Fruit fly (Drosophila melanogaster) whole organism, embryonic: Measurements from ENCODE around the gene ps.

ENCODE experiments used
- Abd-B ChIP-seq: fragments of 200-800 bp; sonication (Bioruptor generic); optimal IDR thresholded peaks from 2 replicates; lab custom pipeline; 2018; ENCODE audit warnings: missing biosample characterization, mild to moderate bottlenecking, missing genetic modification characterization, moderate library complexity
- BtbVII ChIP-seq: fragments of 200-800 bp; sonication (Bioruptor generic); optimal IDR thresholded peaks from 3 replicates; lab custom pipeline; 2017; ENCODE audit warnings: missing biosample characterization, mild to moderate bottlenecking, missing genetic modification characterization
- Bteb2 ChIP-seq: fragments of 200-800 bp; sonication (Bioruptor generic); optimal IDR thresholded peaks from 2 replicates; lab custom pipeline; 2016; ENCODE audit warnings: missing biosample characterization, missing genetic modification characterization
- CG10959 ChIP-seq: fragments of 200-800 bp; sonication (Bioruptor generic); IDR thresholded peaks from 2 replicates; pipeline ENCODE4 v1.3.6; 2022; ENCODE audit warnings: missing biosample characterization, missing genetic modification characterization
- CG12299 ChIP-seq: fragments of 200-800 bp; sonication (Bioruptor generic); optimal IDR thresholded peaks from 2 replicates; lab custom pipeline; 2018; ENCODE audit warnings: missing biosample characterization, mild to moderate bottlenecking, missing genetic modification characterization
- CG13296 ChIP-seq: fragments of 200-800 bp; sonication (Bioruptor generic); optimal IDR thresholded peaks from 3 replicates; lab custom pipeline; 2018; ENCODE audit warnings: missing biosample characterization, mild to moderate bottlenecking, missing genetic modification characterization
- CG17186 ChIP-seq: fragments of 200-800 bp; sonication (Bioruptor generic); optimal IDR thresholded peaks from 3 replicates; lab custom pipeline; 2017; ENCODE audit warnings: missing biosample characterization, missing genetic modification reagents, missing genetic modification characterization
- CG2875 ChIP-seq: fragments of 200-800 bp; sonication (Bioruptor generic); optimal IDR thresholded peaks from 2 replicates; lab custom pipeline; 2017; ENCODE audit warnings: missing biosample characterization, mild to moderate bottlenecking, missing genetic modification characterization, missing genetic modification reagents
- CG31224 ChIP-seq: fragments of 200-800 bp; sonication (Bioruptor generic); IDR thresholded peaks from 2 replicates; pipeline ENCODE4 v1.3.6; 2022; ENCODE audit warnings: missing biosample characterization, missing genetic modification characterization
- CG3407 ChIP-seq: fragments of 200-800 bp; sonication (Bioruptor generic); optimal IDR thresholded peaks from 2 replicates; lab custom pipeline; 2018; ENCODE audit warnings: missing biosample characterization, mild to moderate bottlenecking, missing genetic modification characterization
- CG34224 ChIP-seq: fragments of 200-800 bp; sonication (Bioruptor generic); IDR thresholded peaks from 3 replicates; pipeline ENCODE4 v1.3.6; 2022; ENCODE audit warnings: missing biosample characterization, missing genetic modification characterization; ENCODE audit not compliant: partially characterized antibody
- CG3726 ChIP-seq: fragments of 200-800 bp; sonication (Bioruptor generic); IDR thresholded peaks from 3 replicates; pipeline ENCODE4, ENCODE4 v1.3.6; 2022; ENCODE audit warnings: missing biosample characterization, missing genetic modification characterization
- CG3995 ChIP-seq: fragments of 200-800 bp; sonication (Bioruptor generic); optimal IDR thresholded peaks from 3 replicates; lab custom pipeline; 2016; ENCODE audit warnings: missing biosample characterization, missing genetic modification characterization
- CG4854 ChIP-seq: fragments of 200-800 bp; sonication (Bioruptor generic); optimal IDR thresholded peaks from 2 replicates; lab custom pipeline; 2016; ENCODE audit warnings: missing biosample characterization, missing genetic modification characterization, inconsistent platforms
- CG6175 ChIP-seq: fragments of 200-800 bp; sonication (Bioruptor generic); IDR thresholded peaks from 3 replicates; pipeline ENCODE4 v1.3.6; 2022; ENCODE audit warnings: missing biosample characterization, missing genetic modification characterization
- CG7357 ChIP-seq: fragments of 200-800 bp; sonication (Bioruptor generic); IDR thresholded peaks from 3 replicates; pipeline ENCODE4 v1.3.6; 2022; ENCODE audit warnings: missing biosample characterization, missing genetic modification characterization
- CG7963 ChIP-seq: fragments of 200-800 bp; sonication (Bioruptor generic); IDR thresholded peaks from 3 replicates; pipeline ENCODE4 v1.3.6; 2022; ENCODE audit warnings: missing biosample characterization, missing genetic modification characterization; ENCODE audit not compliant: partially characterized antibody
- CG8478 ChIP-seq: fragments of >200 bp; optimal IDR thresholded peaks from 2 replicates; lab custom pipeline; 2018
- CG8924 ChIP-seq: fragments of 200-800 bp; optimal IDR thresholded peaks from 3 replicates; lab custom pipeline; 2019; ENCODE audit warnings: missing biosample characterization, mild to moderate bottlenecking, missing genetic modification characterization, moderate library complexity
- CG9876 ChIP-seq: fragments of 200-800 bp; sonication (Bioruptor generic); optimal IDR thresholded peaks from 2 replicates; lab custom pipeline; 2016; ENCODE audit warnings: missing biosample characterization, missing genetic modification characterization
- CoRest ChIP-seq: fragments of 200-800 bp; sonication (Bioruptor generic); optimal IDR thresholded peaks from 3 replicates; lab custom pipeline; 2018; ENCODE audit warnings: missing biosample characterization, mild to moderate bottlenecking, missing genetic modification characterization, moderate library complexity
- D19A ChIP-seq: fragments of 200-800 bp; optimal IDR thresholded peaks from 3 replicates; lab custom pipeline; 2019; ENCODE audit warnings: missing biosample characterization, mild to moderate bottlenecking, missing genetic modification characterization, moderate library complexity
- Dbx ChIP-seq: fragments of 200-800 bp; sonication (Bioruptor generic); IDR thresholded peaks from 3 replicates; pipeline ENCODE4 v1.3.6; 2022; ENCODE audit warnings: missing biosample characterization, missing genetic modification characterization
- Dip3 ChIP-seq: fragments of 200-800 bp; sonication (Bioruptor generic); optimal IDR thresholded peaks from 3 replicates; lab custom pipeline; 2016; ENCODE audit warnings: missing biosample characterization, missing genetic modification characterization
- Doc2 ChIP-seq: fragments of 200-800 bp; sonication (Bioruptor generic); IDR thresholded peaks from 2 replicates; pipeline ENCODE4 v1.3.6; 2022; ENCODE audit warnings: missing biosample characterization, missing genetic modification characterization
- Fer3 ChIP-seq: fragments of 200-800 bp; sonication (Bioruptor generic); optimal IDR thresholded peaks from 2 replicates; lab custom pipeline; 2018; ENCODE audit warnings: missing biosample characterization, mild to moderate bottlenecking, missing genetic modification characterization, moderate library complexity
- GATAe ChIP-seq: fragments of 200-800 bp; sonication (Bioruptor generic); conservative IDR thresholded peaks from 2 replicates; pipeline ENCODE4 v1.3.6; 2022; ENCODE audit warnings: missing biosample characterization, missing genetic modification characterization
- Gug ChIP-seq: fragments of 200-800 bp; sonication (Bioruptor generic); IDR thresholded peaks from 4 replicates; pipeline ENCODE4 v1.3.6; 2022; ENCODE audit warnings: missing biosample characterization, missing genetic modification characterization
- Lpt ChIP-seq: fragments of >200 bp; optimal IDR thresholded peaks from 2 replicates; lab custom pipeline; 2018; ENCODE audit warnings: missing biosample characterization, missing genetic modification characterization
- Myb ChIP-seq: fragments of 200-800 bp; sonication (Bioruptor generic); optimal IDR thresholded peaks from 2 replicates; lab custom pipeline; 2016; ENCODE audit warnings: missing biosample characterization, missing genetic modification characterization
- Oli ChIP-seq: fragments of 200-800 bp; sonication (Bioruptor generic); optimal IDR thresholded peaks from 2 replicates; lab custom pipeline; 2018; ENCODE audit warnings: missing biosample characterization, mild to moderate bottlenecking, missing genetic modification characterization, moderate library complexity
- Optix ChIP-seq: fragments of 200-800 bp; sonication (Bioruptor generic); IDR thresholded peaks from 3 replicates; pipeline ENCODE4 v1.3.6; 2022; ENCODE audit warnings: missing biosample characterization, missing genetic modification characterization
- Sox100B ChIP-seq: fragments of 200-800 bp; sonication (Bioruptor generic); optimal IDR thresholded peaks from 3 replicates; lab custom pipeline; 2018; ENCODE audit warnings: missing biosample characterization, mild to moderate bottlenecking, missing genetic modification characterization
- Vsx1 ChIP-seq: fragments of 200-800 bp; sonication (Bioruptor generic); optimal IDR thresholded peaks from 2 replicates; lab custom pipeline; 2017; ENCODE audit warnings: missing biosample characterization, mild to moderate bottlenecking, missing genetic modification characterization, missing genetic modification reagents
- ash1 ChIP-seq: fragments of 200-800 bp; sonication (Bioruptor generic); optimal IDR thresholded peaks from 2 replicates; lab custom pipeline; 2018; ENCODE audit warnings: missing biosample characterization, mild to moderate bottlenecking, missing genetic modification characterization
- br ChIP-seq: fragments of >200 bp; optimal IDR thresholded peaks from 2 replicates; lab custom pipeline; 2017
- caup ChIP-seq: fragments of 200-800 bp; sonication (Bioruptor generic); optimal IDR thresholded peaks from 3 replicates; lab custom pipeline; 2017; ENCODE audit warnings: missing biosample characterization, mild to moderate bottlenecking, missing genetic modification characterization, moderate library complexity; ENCODE audit not compliant: severe bottlenecking
- croc ChIP-seq: fragments of 200-800 bp; sonication (Bioruptor generic); conservative IDR thresholded peaks from 3 replicates; pipeline ENCODE4 v1.3.6; 2022; ENCODE audit warnings: missing biosample characterization, missing genetic modification characterization
- eve ChIP-seq, 2 experiments: fragments of >200 bp; optimal IDR thresholded peaks; 2 replicates each; lab custom pipeline; 2017; ENCODE audit warnings: missing biosample characterization in 2 of 2, missing genetic modification characterization in 2 of 2
- kay ChIP-seq: fragments of 200-800 bp; sonication (Bioruptor generic); optimal IDR thresholded peaks from 2 replicates; lab custom pipeline; 2016; ENCODE audit warnings: missing biosample characterization, missing genetic modification characterization
- lola ChIP-seq, 3 experiments: fragments of >200 bp in 2 of 3; fragments of 200-800 bp in 1 of 3; sonication (Bioruptor generic) in 1 of 3; optimal IDR thresholded peaks; 2 replicates each; lab custom pipeline; 2017 to 2019; ENCODE audit warnings: missing biosample characterization in 3 of 3, missing genetic modification characterization in 3 of 3, mild to moderate bottlenecking in 1 of 3, moderate library complexity in 1 of 3
- luna ChIP-seq: fragments of 200-800 bp; sonication (Bioruptor generic); optimal IDR thresholded peaks from 2 replicates; lab custom pipeline; 2016; ENCODE audit warnings: missing biosample characterization, missing genetic modification characterization
- mirr ChIP-seq: fragments of 200-800 bp; sonication (Bioruptor generic); optimal IDR thresholded peaks from 3 replicates; lab custom pipeline; 2018; ENCODE audit warnings: missing biosample characterization, mild to moderate bottlenecking, missing genetic modification characterization
- pnt ChIP-seq: fragments of 200-800 bp; sonication (Bioruptor generic); optimal IDR thresholded peaks from 3 replicates; lab custom pipeline; 2016; ENCODE audit warnings: missing biosample characterization, missing genetic modification characterization
- sd ChIP-seq: fragments of 200-800 bp; sonication (Bioruptor generic); optimal IDR thresholded peaks from 3 replicates; lab custom pipeline; 2018; ENCODE audit warnings: missing biosample characterization, mild to moderate bottlenecking, missing genetic modification characterization, moderate library complexity
- sens ChIP-seq: fragments of 200-800 bp; sonication (Bioruptor generic); peaks from one replicate; lab custom pipeline; 2016; ENCODE audit warnings: missing biosample characterization, missing genetic modification characterization
- sisA ChIP-seq: fragments of 200-800 bp; sonication (Bioruptor generic); IDR thresholded peaks from 2 replicates; pipeline ENCODE4 v1.3.6; 2022; ENCODE audit warnings: missing biosample characterization, missing genetic modification characterization
- sr ChIP-seq: fragments of 200-800 bp; sonication (Bioruptor generic); IDR thresholded peaks from 3 replicates; pipeline ENCODE4 v1.3.6; 2022; ENCODE audit warnings: missing biosample characterization, missing genetic modification characterization
- sug ChIP-seq: fragments of 200-800 bp; optimal IDR thresholded peaks from 2 replicates; lab custom pipeline; 2019; ENCODE audit warnings: missing biosample characterization, mild to moderate bottlenecking, missing genetic modification characterization, moderate library complexity
- trh ChIP-seq: fragments of 200-800 bp; sonication (Bioruptor generic); optimal IDR thresholded peaks from 2 replicates; lab custom pipeline; 2016; ENCODE audit warnings: missing biosample characterization, missing genetic modification characterization
- usp ChIP-seq: fragments of >200 bp; optimal IDR thresholded peaks from 2 replicates; lab custom pipeline; 2017; ENCODE audit warnings: missing biosample characterization, missing genetic modification characterization
- vvl ChIP-seq: fragments of 200-800 bp; sonication (Bioruptor generic); IDR thresholded peaks from 2 replicates; pipeline ENCODE4 v1.3.6; 2022; ENCODE audit warnings: missing biosample characterization, missing genetic modification characterization

The ps gene

dm6 chr3R:9496748-9497147, 79.0 kb downstream of the ps start (continued):
- no peak for TF ChIP-seq CG8478 (lab: Kevin White, UChicago)
- TF ChIP-seq Doc2: no peak
- TF ChIP-seq CG8924: no peak
- peak; percentile 62 for TF ChIP-seq Abd-B (GFP tag; lab: Kevin White, UChicago)
- TF ChIP-seq Bteb2 (GFP tag; lab: Kevin White, UChicago): peak; percentile 81
- TF ChIP-seq sd (tag; lab: Kevin White, UChicago): peak; percentile 47
- peak; percentile 74 for TF ChIP-seq caup (GFP tag; lab: Kevin White, UChicago)
- peak; percentile 89 for TF ChIP-seq CG4854 (GFP tag; lab: Kevin White, UChicago)
- no peak for TF ChIP-seq sisA (GFP tag; lab: Robert Waterston, UW)
- peak; percentile 15 for TF ChIP-seq Oli
- peak; percentile 93 for TF ChIP-seq sens (GFP tag; lab: Kevin White, UChicago)
- TF ChIP-seq Dip3: peak; percentile 78
- no peak for TF ChIP-seq CG6175 (GFP tag; lab: Robert Waterston, UW)
- no peak for TF ChIP-seq GATAe (GFP tag; lab: Robert Waterston, UW)
- peak; percentile 42; the same call in 2 of the 3 replicates for TF ChIP-seq CG7963 (GFP tag; lab: Robert Waterston, UW)
- TF ChIP-seq CG3407 (GFP tag; lab: Kevin White, UChicago): peak; percentile 29
- TF ChIP-seq Vsx1: peak; percentile 36
- no peak for TF ChIP-seq CG7357
- TF ChIP-seq usp (GFP tag; lab: Kevin White, UChicago): no peak
- TF ChIP-seq mirr (GFP tag; lab: Kevin White, UChicago): peak; percentile 88
- peak; percentile 70 for TF ChIP-seq trh (GFP tag; lab: Kevin White, UChicago)
- TF ChIP-seq vvl (GFP tag; lab: Robert Waterston, UW): peak; percentile 89
- TF ChIP-seq CG9876 (GFP tag; lab: Kevin White, UChicago): peak; percentile 73
- TF ChIP-seq CG10959 (GFP tag; lab: Robert Waterston, UW): no peak
- no peak; the same call in 1 of the 2 replicates for TF ChIP-seq CG31224 (GFP tag; lab: Robert Waterston, UW)
- TF ChIP-seq sr (GFP tag; lab: Robert Waterston, UW): no peak
- peak; percentile 79 for TF ChIP-seq CoRest (tag; lab: Kevin White, UChicago)
- no peak for TF ChIP-seq D19A (tag; lab: Kevin White, UChicago)
- TF ChIP-seq CG3995 (GFP tag; lab: Kevin White, UChicago): peak; percentile 59
- peak; percentile 36; the same call in 1 of the 3 replicates for TF ChIP-seq CG34224 (GFP tag; lab: Robert Waterston, UW)
- peak; percentile 57; the same call in 2 of the 4 replicates for TF ChIP-seq Gug (GFP tag; lab: Robert Waterston, UW)
- peak; percentile 86 for TF ChIP-seq Myb (GFP tag; lab: Kevin White, UChicago)
- peak; percentile 29 for TF ChIP-seq CG2875 (GFP tag; lab: Kevin White, UChicago)
- TF ChIP-seq Dbx (GFP tag; lab: Robert Waterston, UW): peak; percentile 67; the same call in 2 of the 3 replicates
- TF ChIP-seq kay (GFP tag; lab: Kevin White, UChicago): peak; percentile 76
- TF ChIP-seq ash1 (GFP tag; lab: Kevin White, UChicago): peak; percentile 36
- TF ChIP-seq Fer3 (tag; lab: Kevin White, UChicago): peak; percentile 60
- no peak for TF ChIP-seq Sox100B (GFP tag; lab: Kevin White, UChicago)
- peak; percentile 35 for TF ChIP-seq CG17186 (GFP tag; lab: Kevin White, UChicago)
- TF ChIP-seq Optix (GFP tag; lab: Robert Waterston, UW): no peak
- peak in 1 of 3 experiments; percentile 27 for TF ChIP-seq lola (GFP tag; optimal IDR thresholded peaks at IDR 0.05; lab: Kevin White, UChicago)
- TF ChIP-seq eve (GFP tag; optimal IDR thresholded peaks at IDR 0.05; lab: Kevin White, UChicago): no peak
- TF ChIP-seq Lpt (GFP tag; lab: Kevin White, UChicago): no peak
- TF ChIP-seq BtbVII (GFP tag; lab: Kevin White, UChicago): peak; percentile 38
- TF ChIP-seq CG3726 (GFP tag; lab: Robert Waterston, UW): no peak
- TF ChIP-seq luna: peak; percentile 89
- peak; percentile 87 for TF ChIP-seq sug (tag; lab: Kevin White, UChicago)
- TF ChIP-seq CG12299 (tag; lab: Kevin White, UChicago): peak; percentile 17
- peak; percentile 20 for TF ChIP-seq CG13296 (GFP tag; lab: Kevin White, UChicago)
- TF ChIP-seq croc (GFP tag; lab: Robert Waterston, UW): peak; percentile 30; the same call in 1 of the 3 replicates
- TF ChIP-seq br (lab: Kevin White, UChicago): no peak
- peak; percentile 74 for TF ChIP-seq pnt
